Worm (Caenorhabditis elegans): Measurements from ENCODE around the gene sdz-8.

- TF ChIP-seq ceh-82 (tag; optimal IDR thresholded peaks at IDR 0.05) (no peak), nhr-43 (tag; optimal IDR thresholded peaks at IDR 0.05; ENCODE audit: poor library complexity, severe bottlenecking) (no peak), egl-5 (tag; optimal IDR thresholded peaks at IDR 0.05) (no peak)
These were observed 11.5 kb upstream of the sdz-8 start, which contains the start of gene ccch-1 for ce11 chrV:11527531-11527930.

Data from whole organism, L3 larva.